Worm (Caenorhabditis elegans): Measurements from ENCODE around the gene klp-17.

klp-17 gene

ce11 chrII:11452498-11453005 lies 14.9 kb downstream of the klp-17 start, which contains the start of gene rsp-2:
rsp-2 (minus strand) TSS chrII:11452955.
- TF ChIP-seq eor-1 (tag; optimal IDR thresholded peaks at IDR 0.05) (no peak), jun-1 (tag; optimal IDR thresholded peaks at IDR 0.05) (no peak), nhr-25 (tag; optimal IDR thresholded peaks at IDR 0.05) (no peak), fkh-10 (GFP tag; optimal IDR thresholded peaks at IDR 0.05) (no peak), zag-1 (tag; optimal IDR thresholded peaks at IDR 0.05) (no peak), nfya-1 (tag; optimal IDR thresholded peaks at IDR 0.05; ENCODE audit: insufficient read depth) (no peak), ZK546.5 (tag; optimal IDR thresholded peaks at IDR 0.05) (no peak), unc-39 (tag; optimal IDR thresholded peaks at IDR 0.05) (no peak), nhr-77 (tag; optimal IDR thresholded peaks at IDR 0.05) (no peak)

- TF ChIP-seq ztf-4 (tag; optimal IDR thresholded peaks at IDR 0.05) (no peak), lsy-12 (tag; optimal IDR thresholded peaks at IDR 0.05) (no peak), elt-2 (tag; optimal IDR thresholded peaks at IDR 0.05) (no peak), pqm-1 (tag; optimal IDR thresholded peaks at IDR 0.05) (no peak), lin-15B (tag; optimal IDR thresholded peaks at IDR 0.05) (no peak), nhr-25 (tag; optimal IDR thresholded peaks at IDR 0.05) (no peak), ama-1 (optimal IDR thresholded peaks at IDR 0.05) (no peak), nhr-67 (tag; optimal IDR thresholded peaks at IDR 0.05) (no peak), nhr-23 (tag; optimal IDR thresholded peaks at IDR 0.05) (no peak), egl-5 (tag; optimal IDR thresholded peaks at IDR 0.05) (no peak)
Measured at ce11 chrII:11451738-11452137, 15.7 kb downstream of the klp-17 start.

ce11 chrII:11450882-11451281 lies 16.6 kb downstream of the klp-17 start:
- no peak for TF ChIP-seq elt-1 (tag; optimal IDR thresholded peaks at IDR 0.05)
- no peak for TF ChIP-seq nhr-43 (tag; optimal IDR thresholded peaks at IDR 0.05; ENCODE audit: poor library complexity, severe bottlenecking)
- TF ChIP-seq mml-1 (tag; optimal IDR thresholded peaks at IDR 0.05) = no peak
- no peak for TF ChIP-seq elt-2 (tag; optimal IDR thresholded peaks at IDR 0.05)
- no peak for TF ChIP-seq zag-1 (tag; optimal IDR thresholded peaks at IDR 0.05)
- TF ChIP-seq tbx-2 (tag; optimal IDR thresholded peaks at IDR 0.05) = no peak
- no peak for TF ChIP-seq fos-1 (tag; optimal IDR thresholded peaks at IDR 0.05)
- TF ChIP-seq ceh-16 (tag; optimal IDR thresholded peaks at IDR 0.05) = no peak
- no peak for TF ChIP-seq fkh-2 (tag; optimal IDR thresholded peaks at IDR 0.05)
- no peak for TF ChIP-seq nhr-11 (tag; optimal IDR thresholded peaks at IDR 0.05)
- TF ChIP-seq unc-62 (GFP tag; optimal IDR thresholded peaks at IDR 0.05) = no peak
- no peak for TF ChIP-seq jun-1 (tag; optimal IDR thresholded peaks at IDR 0.05)
- TF ChIP-seq egl-27 (tag; optimal IDR thresholded peaks at IDR 0.05) = no peak

ce11 chrII:11448753-11449152 lies 18.7 kb downstream of the klp-17 start, which contains the start of gene W02B12.1:
W02B12.1 (plus strand) TSS chrII:11449021.
- no peak for TF ChIP-seq lin-39 (tag; optimal IDR thresholded peaks at IDR 0.05)
- no peak for TF ChIP-seq skn-1 (tag; optimal IDR thresholded peaks at IDR 0.05)
- no peak for TF ChIP-seq tbx-2 (tag; optimal IDR thresholded peaks at IDR 0.05)
- peak; percentile 72 for TF ChIP-seq pqm-1 (tag; optimal IDR thresholded peaks at IDR 0.05)
- TF ChIP-seq elt-2 (tag; optimal IDR thresholded peaks at IDR 0.05) = peak; percentile 77
- TF ChIP-seq ZK546.5 (tag; optimal IDR thresholded peaks at IDR 0.05) = no peak

ce11 chrII:11444973-11445372 lies 22.5 kb downstream of the klp-17 start, which contains the start of gene W02B12.13:
W02B12.13 (plus strand) TSS chrII:11445273.
- TF ChIP-seq pqm-1 (tag; optimal IDR thresholded peaks at IDR 0.05) (no peak), nhr-43 (tag; optimal IDR thresholded peaks at IDR 0.05; ENCODE audit: poor library complexity, severe bottlenecking) (no peak), fkh-2 (tag; optimal IDR thresholded peaks at IDR 0.05) (no peak), unc-39 (tag; optimal IDR thresholded peaks at IDR 0.05) (no peak), nhr-237 (tag; optimal IDR thresholded peaks at IDR 0.05) (no peak), nhr-28 (tag; optimal IDR thresholded peaks at IDR 0.05) (no peak), lin-39 (tag; optimal IDR thresholded peaks at IDR 0.05) (no peak), nhr-67 (tag; optimal IDR thresholded peaks at IDR 0.05) (no peak)

ce11 chrII:11443862-11444261 lies 23.6 kb downstream of the klp-17 start, which contains the start of gene adbp-1:
adbp-1 (plus strand) TSS chrII:11444162.
- TF ChIP-seq fos-1 (tag; optimal IDR thresholded peaks at IDR 0.05) = no peak
- no peak for TF ChIP-seq unc-62 (GFP tag; optimal IDR thresholded peaks at IDR 0.05)
- TF ChIP-seq nhr-67 (tag; optimal IDR thresholded peaks at IDR 0.05) = no peak
- TF ChIP-seq elt-1 (tag; optimal IDR thresholded peaks at IDR 0.05) = no peak
- no peak for TF ChIP-seq ceh-9 (tag; optimal IDR thresholded peaks at IDR 0.05)
- TF ChIP-seq tbx-2 (tag; optimal IDR thresholded peaks at IDR 0.05) = no peak
- TF ChIP-seq ama-1 (optimal IDR thresholded peaks at IDR 0.05) = no peak
- TF ChIP-seq lin-39 (tag; optimal IDR thresholded peaks at IDR 0.05) = no peak
- no peak for TF ChIP-seq nhr-76 (tag; optimal IDR thresholded peaks at IDR 0.05)
- TF ChIP-seq ceh-16 (tag; optimal IDR thresholded peaks at IDR 0.05) = no peak
- no peak for TF ChIP-seq elt-3 (tag; optimal IDR thresholded peaks at IDR 0.05)
- TF ChIP-seq nhr-23 (tag; optimal IDR thresholded peaks at IDR 0.05) = no peak
- TF ChIP-seq nfya-1 (tag; optimal IDR thresholded peaks at IDR 0.05; ENCODE audit: insufficient read depth) = no peak
- TF ChIP-seq nhr-12 (tag; optimal IDR thresholded peaks at IDR 0.05) = no peak
- no peak for TF ChIP-seq fkh-2 (tag; optimal IDR thresholded peaks at IDR 0.05)
- no peak for TF ChIP-seq zag-1 (tag; optimal IDR thresholded peaks at IDR 0.05)
- TF ChIP-seq nhr-11 (tag; optimal IDR thresholded peaks at IDR 0.05) = no peak
- no peak for TF ChIP-seq mml-1 (tag; optimal IDR thresholded peaks at IDR 0.05)
- TF ChIP-seq egl-27 (tag; optimal IDR thresholded peaks at IDR 0.05) = no peak

Measured in whole organism, L3 larva.